Fruit fly (Drosophila melanogaster): ENCODE data around the gene TTLL3A.

Gene TTLL3A

dm6 chr2L:6721710-6722109, 18.3 kb downstream of the TTLL3A start:
- TF ChIP-seq CG17328 (GFP tag; IDR thresholded peaks at IDR 0.05) (0 out of 2 replicates have a peak, but pooled peaks have one; percentile 10), CG3163 (GFP tag; optimal IDR thresholded peaks at IDR 0.05) (no peak), ci (GFP tag; IDR thresholded peaks at IDR 0.05) (0 out of 3 replicates have a peak, but pooled peaks have one; percentile 23), Ets65A (GFP tag) (peak; percentile 92)

- TF ChIP-seq CG11695 (GFP tag; IDR thresholded peaks at IDR 0.05): no peak
- no peak for TF ChIP-seq CG14441 (GFP tag; IDR thresholded peaks at IDR 0.05)
- TF ChIP-seq CG9817 (tag; optimal IDR thresholded peaks at IDR 0.05): no peak
- TF ChIP-seq pb (GFP tag; optimal IDR thresholded peaks at IDR 0.05): no peak
- TF ChIP-seq CG10654 (GFP tag; optimal IDR thresholded peaks at IDR 0.05): no peak
- TF ChIP-seq Dbx (GFP tag; IDR thresholded peaks at IDR 0.05): peak; percentile 52; the same call in 2 of the 3 replicates
- no peak for TF ChIP-seq Hey (tag; optimal IDR thresholded peaks at IDR 0.05)
- TF ChIP-seq fru (optimal IDR thresholded peaks at IDR 0.05): no peak
- no peak for TF ChIP-seq az2 (GFP tag; optimal IDR thresholded peaks at IDR 0.05)
- TF ChIP-seq dm (GFP tag; optimal IDR thresholded peaks at IDR 0.05): peak; percentile 94
- no peak for TF ChIP-seq MTF-1 (GFP tag; optimal IDR thresholded peaks at IDR 0.05; ENCODE audit: borderline replicate concordance)
- TF ChIP-seq CG1832 (GFP tag; optimal IDR thresholded peaks at IDR 0.05): no peak
- no peak for TF ChIP-seq CG6654 (GFP tag; optimal IDR thresholded peaks at IDR 0.05)
- TF ChIP-seq nmo (GFP tag; optimal IDR thresholded peaks at IDR 0.05): peak; percentile 42
- no peak for TF ChIP-seq wor (GFP tag; IDR thresholded peaks at IDR 0.05)
- TF ChIP-seq CG15601 (tag; optimal IDR thresholded peaks at IDR 0.05): no peak
- no peak for TF ChIP-seq hkb (optimal IDR thresholded peaks at IDR 0.05)
- no peak for TF ChIP-seq hkb (GFP tag; IDR thresholded peaks at IDR 0.05)
- no peak for TF ChIP-seq Awh (GFP tag; IDR thresholded peaks at IDR 0.05)
- peak; percentile 76 for TF ChIP-seq sna (GFP tag; IDR thresholded peaks at IDR 0.05; ENCODE audit: partially characterized antibody)
- no peak for TF ChIP-seq pum (GFP tag; optimal IDR thresholded peaks at IDR 0.05)
- TF ChIP-seq GATAe (GFP tag; conservative IDR thresholded peaks at IDR 0.05): no peak
- no peak for TF ChIP-seq CG16815 (GFP tag; optimal IDR thresholded peaks at IDR 0.05)
- no peak for TF ChIP-seq Lpt (GFP tag; optimal IDR thresholded peaks at IDR 0.05)
- no peak for TF ChIP-seq CG17361 (GFP tag; IDR thresholded peaks at IDR 0.05)
- no peak for TF ChIP-seq CG14965 (GFP tag; optimal IDR thresholded peaks at IDR 0.05; ENCODE audit: borderline replicate concordance)
- TF ChIP-seq Hand (GFP tag; optimal IDR thresholded peaks at IDR 0.05): no peak
- TF ChIP-seq Six4 (GFP tag; optimal IDR thresholded peaks at IDR 0.05): no peak
- no peak for TF ChIP-seq CG32772 (GFP tag; IDR thresholded peaks at IDR 0.05)
- TF ChIP-seq CG12299 (tag; optimal IDR thresholded peaks at IDR 0.05): no peak
- no peak for TF ChIP-seq CG10543 (GFP tag; optimal IDR thresholded peaks at IDR 0.05)
- no peak for TF ChIP-seq CG7556 (GFP tag; optimal IDR thresholded peaks at IDR 0.05)
- peak; percentile 21 for TF ChIP-seq Sin3A (optimal IDR thresholded peaks at IDR 0.05)
- peak in 1 of 2 experiments; percentile 30 for TF ChIP-seq crp (GFP tag; optimal IDR thresholded peaks at IDR 0.05)
- TF ChIP-seq Doc3 (GFP tag; IDR thresholded peaks at IDR 0.05; ENCODE audit: partially characterized antibody): peak; percentile 74
- peak; percentile 55 for TF ChIP-seq stwl (tag; optimal IDR thresholded peaks at IDR 0.05)
- peak; percentile 11 for TF ChIP-seq her (GFP tag; optimal IDR thresholded peaks at IDR 0.05)
- TF ChIP-seq gcm2 (GFP tag; optimal IDR thresholded peaks at IDR 0.05): no peak
- TF ChIP-seq ewg (GFP tag; optimal IDR thresholded peaks at IDR 0.05): no peak
- TF ChIP-seq CG18599 (GFP tag; optimal IDR thresholded peaks at IDR 0.05): no peak
- no peak for TF ChIP-seq bsh (GFP tag; optimal IDR thresholded peaks at IDR 0.05)
- no peak for TF ChIP-seq insv (GFP tag; optimal IDR thresholded peaks at IDR 0.05)
- peak; percentile 50 for TF ChIP-seq CG10267 (tag; optimal IDR thresholded peaks at IDR 0.05)
- no peak for TF ChIP-seq wdn (GFP tag; IDR thresholded peaks at IDR 0.05)
- peak; percentile 64 for TF ChIP-seq ato (GFP tag; IDR thresholded peaks at IDR 0.05; ENCODE audit: partially characterized antibody)
- no peak for TF ChIP-seq jumu (GFP tag; optimal IDR thresholded peaks at IDR 0.05)
Measured at dm6 chr2L:6717460-6717859, 22.5 kb downstream of the TTLL3A start, which contains the start of gene Aatf. TSS of gene Aatf (plus strand) at chr2L:6717625.
